Worm (Caenorhabditis elegans): ENCODE data around the gene gasr-8.

gasr-8 gene

DNA sequence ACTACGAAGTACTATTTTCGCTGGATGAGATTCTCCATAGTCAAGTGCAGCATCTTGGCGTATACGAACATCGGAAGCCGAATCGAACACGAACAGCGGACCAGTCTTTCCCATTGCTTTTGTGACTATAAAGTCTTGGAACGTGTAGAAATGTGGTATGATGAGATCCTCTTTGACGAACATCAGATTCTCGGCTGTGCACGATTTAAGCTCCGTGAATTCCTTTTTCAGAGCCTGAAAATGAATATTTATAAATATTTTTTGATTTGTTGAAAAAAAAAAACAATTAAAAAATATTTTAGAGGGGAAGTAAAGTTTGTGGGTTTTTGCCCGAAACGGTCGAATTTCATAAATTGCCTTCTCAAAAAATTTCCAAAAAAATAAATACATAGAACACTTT, 5.0 kb upstream of the gasr-8 start:
- TF ChIP-seq nfyb-1 (GFP tag; IDR thresholded peaks at IDR 0.05) (no peak), C17E4.6 (GFP tag; IDR thresholded peaks at IDR 0.05) (no peak), repo-1 (tag; optimal IDR thresholded peaks at IDR 0.05) (no peak), dpl-1 (GFP tag; optimal IDR thresholded peaks at IDR 0.05) (no peak), F57C9.4 (tag; optimal IDR thresholded peaks at IDR 0.05) (no peak), T26A5.8 (tag; optimal IDR thresholded peaks at IDR 0.05) (no peak), lin-40 (tag; optimal IDR thresholded peaks at IDR 0.05) (no peak), F10E7.11 (tag; optimal IDR thresholded peaks at IDR 0.05) (no peak), ztf-25 (GFP tag; IDR thresholded peaks at IDR 0.05) (no peak), madf-8 (GFP tag; conservative IDR thresholded peaks at IDR 0.05) (no peak), rec-8 (tag; optimal IDR thresholded peaks at IDR 0.05) (no peak), F57A8.1 (GFP tag; optimal IDR thresholded peaks at IDR 0.05) (no peak), ceh-91 (GFP tag; IDR thresholded peaks at IDR 0.05) (no peak), ccch-3 (GFP tag; optimal IDR thresholded peaks at IDR 0.05) (no peak), ceh-40 (GFP tag; IDR thresholded peaks at IDR 0.05) (no peak), Y95B8A.8 (GFP tag; IDR thresholded peaks at IDR 0.05) (no peak)

DNA sequence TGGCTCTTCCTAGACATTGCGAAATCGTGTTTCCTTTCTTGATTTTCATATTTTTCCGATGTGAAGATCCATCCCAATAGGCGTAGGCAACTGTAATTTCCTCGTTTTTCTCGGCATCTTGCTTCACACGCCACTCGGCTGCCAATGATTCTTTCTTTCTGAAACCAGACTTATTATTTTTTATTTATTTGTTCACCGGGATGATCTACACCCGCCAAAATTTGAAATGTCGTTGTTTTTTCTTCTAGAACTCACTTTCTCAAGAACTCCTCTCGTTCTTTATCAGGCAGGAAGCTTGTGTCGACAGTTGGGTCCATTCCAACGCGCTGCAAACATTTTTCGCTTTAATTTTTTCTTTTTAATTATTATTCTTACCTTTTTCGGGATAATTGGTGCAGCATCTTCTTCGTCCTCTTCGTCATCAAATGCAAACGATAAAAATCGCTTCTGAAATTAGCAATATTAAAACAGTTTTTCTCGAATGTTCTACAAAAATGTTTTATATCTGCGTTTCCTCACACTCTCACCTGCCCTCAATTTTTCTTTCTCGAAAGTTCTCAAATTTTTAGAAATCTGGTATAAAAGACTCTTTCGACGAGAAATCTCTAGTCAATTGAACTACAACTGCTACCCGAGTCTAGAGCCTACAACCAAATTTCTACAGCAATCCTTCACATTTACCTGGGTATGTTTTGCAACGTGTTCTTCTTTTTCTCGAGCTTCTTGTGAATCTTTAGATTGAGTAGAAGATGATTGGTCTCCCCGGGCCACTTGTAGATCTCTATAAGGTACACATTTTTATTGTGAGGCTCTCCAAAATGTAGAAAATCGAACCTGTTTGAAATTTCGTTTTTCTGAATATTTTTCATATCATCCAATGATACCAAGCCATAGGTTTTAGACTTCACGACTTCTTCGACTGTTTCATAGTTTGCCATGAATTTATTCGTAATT, 4.3 kb upstream of the gasr-8 start, which contains the start of gene hsp-90:
Gene hsp-90, plus strand, starts transcription at position 560 of the 954 bp plus-strand sequence.
- TF ChIP-seq dpff-1 (tag; optimal IDR thresholded peaks at IDR 0.05) (no peak), ama-1 (optimal IDR thresholded peaks at IDR 0.05) (peak; percentile 45), ama-1 (GFP tag; optimal IDR thresholded peaks at IDR 0.05) (no peak), repo-1 (tag; optimal IDR thresholded peaks at IDR 0.05) (no peak), cebp-1 (GFP tag; IDR thresholded peaks at IDR 0.05) (no peak), cebp-1 (tag; optimal IDR thresholded peaks at IDR 0.05) (peak; percentile 79), mes-4 (tag; optimal IDR thresholded peaks at IDR 0.05) (no peak), madf-8 (GFP tag; conservative IDR thresholded peaks at IDR 0.05) (peak; percentile 56; the same call in 1 of the 2 replicates), unc-130 (GFP tag; optimal IDR thresholded peaks at IDR 0.05) (no peak), ekl-4 (GFP tag; IDR thresholded peaks at IDR 0.05) (no peak), egrh-3 (GFP tag; IDR thresholded peaks at IDR 0.05) (no peak), T26A5.8 (tag; optimal IDR thresholded peaks at IDR 0.05) (no peak), zim-3 (tag; optimal IDR thresholded peaks at IDR 0.05) (no peak), ztf-22 (GFP tag; optimal IDR thresholded peaks at IDR 0.05) (no peak), K11D2.4 (GFP tag; IDR thresholded peaks at IDR 0.05) (no peak), ztf-26 (tag; optimal IDR thresholded peaks at IDR 0.05) (no peak), F33H1.4 (GFP tag; IDR thresholded peaks at IDR 0.05) (no peak), ceh-100 (GFP tag; IDR thresholded peaks at IDR 0.05) (no peak), snpc-4 (GFP tag; optimal IDR thresholded peaks at IDR 0.05) (no peak), snpc-4 (tag; optimal IDR thresholded peaks at IDR 0.05) (no peak), nhr-90 (tag; optimal IDR thresholded peaks at IDR 0.05) (no peak), Y56A3A.18 (GFP tag; IDR thresholded peaks at IDR 0.05) (no peak), lin-40 (tag; optimal IDR thresholded peaks at IDR 0.05) (no peak), zfh-2 (GFP tag; conservative IDR thresholded peaks at IDR 0.05) (no peak), xnd-1 (tag; optimal IDR thresholded peaks at IDR 0.05) (peak; percentile 23), nhr-120 (GFP tag; IDR thresholded peaks at IDR 0.05) (no peak), aptf-3 (GFP tag; IDR thresholded peaks at IDR 0.05) (no peak), ztf-28 (GFP tag; IDR thresholded peaks at IDR 0.05) (no peak), hsf-1 (GFP tag; IDR thresholded peaks at IDR 0.05) (peak; percentile 54; the same call in 1 of the 2 replicates), hrde-1 (tag; optimal IDR thresholded peaks at IDR 0.05; ENCODE audit: borderline replicate concordance) (no peak), ceh-58 (GFP tag; IDR thresholded peaks at IDR 0.05) (no peak), madf-3 (GFP tag; IDR thresholded peaks at IDR 0.05) (no peak), lin-54 (GFP tag; optimal IDR thresholded peaks at IDR 0.05) (no peak), him-1 (tag; optimal IDR thresholded peaks at IDR 0.05) (no peak), snpc-3.4 (tag; optimal IDR thresholded peaks at IDR 0.05) (no peak)
